Fruit fly (Drosophila melanogaster) whole organism, wandering third instar larva: ENCODE data around the gene Mkp.

Source experiments
- Abd-B ChIP-seq: fragments of >200 bp; optimal IDR thresholded peaks from 2 replicates; lab custom pipeline; 2017; ENCODE audit warnings: missing biosample characterization, missing genetic modification characterization
- CG32264 ChIP-seq: fragments of 200-800 bp; sonication (Bioruptor generic); optimal IDR thresholded peaks from 2 replicates; lab custom pipeline; 2016; ENCODE audit warnings: missing biosample characterization, missing genetic modification characterization
- CG9705 ChIP-seq: fragments of 200-800 bp; sonication (Bioruptor generic); optimal IDR thresholded peaks from 2 replicates; lab custom pipeline; 2018; ENCODE audit warnings: missing biosample characterization, mild to moderate bottlenecking, missing genetic modification characterization
- CrebA ChIP-seq: fragments of 200-800 bp; sonication (Bioruptor generic); optimal IDR thresholded peaks from 2 replicates; lab custom pipeline; 2016; ENCODE audit warnings: missing biosample characterization, mild to moderate bottlenecking, missing genetic modification characterization, borderline replicate concordance
- Dfd ChIP-seq: fragments of >200 bp; optimal IDR thresholded peaks from 2 replicates; lab custom pipeline; 2017; ENCODE audit warnings: missing biosample characterization, missing genetic modification characterization
- Dif ChIP-seq: fragments of 200-275, 200-300 bp; sonication (Bioruptor generic); optimal IDR thresholded peaks from 2 replicates; lab custom pipeline; 2018; ENCODE audit warnings: missing biosample characterization, missing genetic modification characterization; ENCODE audit not compliant: partially characterized antibody
- GATAd ChIP-seq: sonication (Bioruptor generic); optimal IDR thresholded peaks from 2 replicates; lab custom pipeline; 2016; ENCODE audit warnings: missing biosample characterization, missing genetic modification characterization
- HLH106 ChIP-seq: fragments of 200-800 bp; optimal IDR thresholded peaks from 3 replicates; lab custom pipeline; 2019; ENCODE audit warnings: missing biosample characterization, mild to moderate bottlenecking, missing genetic modification characterization, moderate library complexity
- Hnf4 ChIP-seq: fragments of 200-800 bp; sonication (Bioruptor generic); optimal IDR thresholded peaks from 2 replicates; lab custom pipeline; 2016; ENCODE audit warnings: missing biosample characterization, mild to moderate bottlenecking, missing genetic modification characterization
- Hr78 ChIP-seq: fragments of >200 bp; optimal IDR thresholded peaks from 2 replicates; lab custom pipeline; 2017; ENCODE audit warnings: missing biosample characterization, missing genetic modification characterization
- Hr83 ChIP-seq: fragments of 200-300 bp; sonication (Bioruptor generic); optimal IDR thresholded peaks from 2 replicates; lab custom pipeline; 2016; ENCODE audit warnings: missing biosample characterization, mild to moderate bottlenecking, missing genetic modification characterization, moderate library complexity; ENCODE audit not compliant: poor library complexity, severe bottlenecking
- Jra ChIP-seq: sonication (Bioruptor generic); optimal IDR thresholded peaks from 2 replicates; lab custom pipeline; 2016; ENCODE audit warnings: missing biosample characterization, missing genetic modification characterization
- Mio ChIP-seq: sonication (Bioruptor generic); optimal IDR thresholded peaks from 2 replicates; lab custom pipeline; 2016; ENCODE audit warnings: missing biosample characterization, missing genetic modification characterization
- Myc ChIP-seq: fragments of >200 bp; optimal IDR thresholded peaks from 2 replicates; lab custom pipeline; 2017
- N ChIP-seq: fragments of >200 bp; optimal IDR thresholded peaks from 2 replicates; lab custom pipeline; 2018; ENCODE audit warnings: missing biosample characterization, missing external identifiers, missing genetic modification characterization
- OdsH ChIP-seq: fragments of 200-800 bp; sonication (Bioruptor generic); optimal IDR thresholded peaks from 2 replicates; lab custom pipeline; 2016; ENCODE audit warnings: missing biosample characterization, mild to moderate bottlenecking, missing genetic modification characterization
- Rel ChIP-seq, 2 experiments: fragments of 200-800 bp; sonication (Bioruptor generic) in 1 of 2; optimal IDR thresholded peaks; 2 replicates in 1 of 2; 3 replicates in 1 of 2; lab custom pipeline; 2016 to 2019; ENCODE audit warnings: mild to moderate bottlenecking in 2 of 2, missing biosample characterization in 2 of 2, missing genetic modification characterization in 2 of 2, moderate library complexity in 1 of 2
- Sp1 ChIP-seq: fragments of 200-800 bp; sonication (Bioruptor generic); optimal IDR thresholded peaks from 3 replicates; lab custom pipeline; 2019; ENCODE audit warnings: missing biosample characterization, mild to moderate bottlenecking, missing genetic modification characterization, moderate library complexity
- Vsx2 ChIP-seq: fragments of 200-300, 225-300 bp; sonication (Bioruptor generic); optimal IDR thresholded peaks from 2 replicates; lab custom pipeline; 2018; ENCODE audit warnings: missing biosample characterization, missing genetic modification characterization; ENCODE audit not compliant: partially characterized antibody
- br ChIP-seq: fragments of 200-800 bp; sonication (Bioruptor generic); optimal IDR thresholded peaks from 2 replicates; lab custom pipeline; 2016; ENCODE audit warnings: missing biosample characterization, missing genetic modification characterization
- brk ChIP-seq: fragments of 200-800 bp; sonication (Bioruptor generic); optimal IDR thresholded peaks from 2 replicates; lab custom pipeline; 2016; ENCODE audit warnings: missing biosample characterization, mild to moderate bottlenecking, missing genetic modification characterization
- dl ChIP-seq, 2 experiments: fragments of 175-275, 200-275 bp in 1 of 2; fragments of 200-275 bp in 1 of 2; sonication (Bioruptor generic); optimal IDR thresholded peaks; lab custom pipeline; 2018; ENCODE audit warnings: mild to moderate bottlenecking in 2 of 2, missing biosample characterization in 2 of 2, missing genetic modification characterization in 2 of 2, moderate library complexity in 2 of 2; ENCODE audit not compliant: partially characterized antibody in 2 of 2, insufficient read depth in 1 of 2
- dmrt93B ChIP-seq: fragments of 200-800 bp; sonication (Bioruptor generic); optimal IDR thresholded peaks from 2 replicates; lab custom pipeline; 2018; ENCODE audit warnings: missing biosample characterization, mild to moderate bottlenecking, missing genetic modification characterization
- dsf ChIP-seq: sonication (Bioruptor generic); optimal IDR thresholded peaks from 2 replicates; lab custom pipeline; 2016; ENCODE audit warnings: missing biosample characterization, missing genetic modification characterization, borderline replicate concordance
- ey ChIP-seq: fragments of 200-800 bp; sonication (Bioruptor generic); optimal IDR thresholded peaks from 2 replicates; lab custom pipeline; 2016; ENCODE audit warnings: missing biosample characterization, missing genetic modification characterization
- foxo ChIP-seq, 2 experiments: fragments of 200-800 bp; sonication (Bioruptor generic); optimal IDR thresholded peaks; 2 replicates in 1 of 2; 3 replicates in 1 of 2; lab custom pipeline; 2016 to 2017; ENCODE audit warnings: missing biosample characterization in 2 of 2, missing genetic modification characterization in 2 of 2
- fru ChIP-seq: fragments of 200-800 bp; sonication (Bioruptor generic); optimal IDR thresholded peaks from 3 replicates; lab custom pipeline; 2016; ENCODE audit warnings: missing biosample characterization, mild to moderate bottlenecking, missing genetic modification characterization
- h ChIP-seq: fragments of 200-800 bp; sonication (Bioruptor generic); optimal IDR thresholded peaks from 3 replicates; lab custom pipeline; 2016; ENCODE audit warnings: missing biosample characterization, mild to moderate bottlenecking, missing genetic modification characterization
- jim ChIP-seq: fragments of 175-275, 200-325 bp; sonication (Bioruptor generic); optimal IDR thresholded peaks from 2 replicates; lab custom pipeline; 2016; ENCODE audit warnings: missing biosample characterization, mild to moderate bottlenecking, missing genetic modification characterization
- lola ChIP-seq: fragments of >200 bp; optimal IDR thresholded peaks from 2 replicates; lab custom pipeline; 2017; ENCODE audit warnings: missing biosample characterization, missing genetic modification characterization
- pan ChIP-seq: fragments of >200 bp; optimal IDR thresholded peaks from 2 replicates; lab custom pipeline; 2017
- psq ChIP-seq: fragments of 200-800 bp; sonication (Bioruptor generic); optimal IDR thresholded peaks from 3 replicates; lab custom pipeline; 2017; ENCODE audit warnings: missing biosample characterization, mild to moderate bottlenecking, missing genetic modification characterization, moderate library complexity
- rgr ChIP-seq: fragments of 200-800 bp; sonication (Bioruptor generic); optimal IDR thresholded peaks from 3 replicates; lab custom pipeline; 2016; ENCODE audit warnings: missing biosample characterization, mild to moderate bottlenecking, missing genetic modification characterization
- sage ChIP-seq: fragments of 200-800 bp; sonication (Bioruptor generic); optimal IDR thresholded peaks from 2 replicates; lab custom pipeline; 2016; ENCODE audit warnings: missing biosample characterization, mild to moderate bottlenecking, missing genetic modification characterization
- sv ChIP-seq: fragments of 200-800 bp; sonication (Bioruptor generic); optimal IDR thresholded peaks from 3 replicates; lab custom pipeline; 2016; ENCODE audit warnings: missing biosample characterization, missing genetic modification characterization
- tai ChIP-seq: sonication (Bioruptor generic); optimal IDR thresholded peaks from 2 replicates; lab custom pipeline; 2016; ENCODE audit warnings: missing biosample characterization, missing genetic modification characterization
- usp ChIP-seq: fragments of >200 bp; optimal IDR thresholded peaks from 2 replicates; lab custom pipeline; 2017; ENCODE audit warnings: missing biosample characterization, missing genetic modification characterization
- woc ChIP-seq: sonication (Bioruptor generic); optimal IDR thresholded peaks from 2 replicates; lab custom pipeline; 2016; ENCODE audit warnings: missing biosample characterization, mild to moderate bottlenecking, missing genetic modification characterization

Mkp gene

DNA sequence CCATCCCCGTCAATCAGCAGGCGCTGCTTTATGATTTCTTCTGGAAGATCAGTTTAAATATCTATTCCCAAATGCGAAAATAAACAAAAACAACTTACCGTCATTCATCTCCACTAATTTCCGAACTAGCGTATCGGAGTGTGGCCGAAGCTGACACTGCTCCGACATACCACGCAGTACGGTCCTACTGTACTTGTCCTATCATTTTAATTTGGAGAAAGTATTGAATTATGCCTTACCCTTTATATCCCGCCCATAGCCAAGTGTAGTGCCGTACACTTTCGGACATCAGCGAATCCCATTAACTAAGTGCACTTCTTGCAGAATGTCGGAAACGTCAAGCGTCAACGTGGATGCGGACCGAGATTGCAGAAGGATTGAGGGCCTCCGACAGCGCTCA lies 28.2 kb upstream of the Mkp start, which contains the start of the genes thoc7 and Dis3l2:
Gene thoc7, minus strand, starts transcription at position 168 of the 400 bp plus-strand sequence.
Gene Dis3l2, plus strand, starts transcription at position 190 of the 400 bp plus-strand sequence.
- TF ChIP-seq GATAd (GFP tag; lab: Kevin White, UChicago), result no peak

DNA sequence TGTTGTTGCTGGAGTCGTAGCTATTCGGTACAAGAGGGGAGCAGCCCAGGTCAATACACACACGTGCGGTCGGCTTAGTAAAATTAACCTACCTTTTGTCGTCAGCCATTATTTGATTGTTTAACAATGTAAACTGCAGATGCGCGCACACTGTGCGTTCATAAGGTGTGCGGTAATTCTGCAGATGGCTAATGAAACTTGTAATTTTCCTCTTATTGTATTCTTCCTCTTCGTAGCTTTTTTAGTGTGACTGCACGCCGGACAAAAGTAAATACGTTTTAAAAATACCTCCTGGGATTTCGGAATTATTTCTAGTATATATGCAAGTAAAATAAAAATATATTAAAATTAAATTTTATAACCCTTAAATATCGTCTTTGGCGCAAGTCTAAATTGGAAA lies 26.9 kb upstream of the Mkp start, which contains the start of gene Prp4k:
Gene Prp4k, minus strand, starts transcription at position 258 of the 400 bp plus-strand sequence.
- no peak for TF ChIP-seq Myc (lab: Kevin White, UChicago)
- no peak for TF ChIP-seq brk (GFP tag; lab: Kevin White, UChicago)
- peak; percentile 21 for TF ChIP-seq psq (GFP tag; lab: Kevin White, UChicago)
- no peak for TF ChIP-seq usp (GFP tag; lab: Kevin White, UChicago)
- no peak for TF ChIP-seq ey (GFP tag; lab: Kevin White, UChicago)
- no peak for TF ChIP-seq rgr
- no peak for TF ChIP-seq dmrt93B (GFP tag; lab: Kevin White, UChicago)
- TF ChIP-seq OdsH (GFP tag; lab: Kevin White, UChicago), result no peak
- no peak for TF ChIP-seq br (GFP tag; lab: Kevin White, UChicago)
- TF ChIP-seq HLH106 (tag; lab: Kevin White, UChicago), result no peak
- no peak for TF ChIP-seq Sp1 (GFP tag; lab: Kevin White, UChicago)
- no peak for TF ChIP-seq sv
- no peak for TF ChIP-seq GATAd (GFP tag; lab: Kevin White, UChicago)
- no peak for TF ChIP-seq Rel (GFP tag; optimal IDR thresholded peaks at IDR 0.05; lab: Kevin White, UChicago)
- peak; percentile 30 for TF ChIP-seq Rel (tag; optimal IDR thresholded peaks at IDR 0.05; lab: Kevin White, UChicago)

DNA sequence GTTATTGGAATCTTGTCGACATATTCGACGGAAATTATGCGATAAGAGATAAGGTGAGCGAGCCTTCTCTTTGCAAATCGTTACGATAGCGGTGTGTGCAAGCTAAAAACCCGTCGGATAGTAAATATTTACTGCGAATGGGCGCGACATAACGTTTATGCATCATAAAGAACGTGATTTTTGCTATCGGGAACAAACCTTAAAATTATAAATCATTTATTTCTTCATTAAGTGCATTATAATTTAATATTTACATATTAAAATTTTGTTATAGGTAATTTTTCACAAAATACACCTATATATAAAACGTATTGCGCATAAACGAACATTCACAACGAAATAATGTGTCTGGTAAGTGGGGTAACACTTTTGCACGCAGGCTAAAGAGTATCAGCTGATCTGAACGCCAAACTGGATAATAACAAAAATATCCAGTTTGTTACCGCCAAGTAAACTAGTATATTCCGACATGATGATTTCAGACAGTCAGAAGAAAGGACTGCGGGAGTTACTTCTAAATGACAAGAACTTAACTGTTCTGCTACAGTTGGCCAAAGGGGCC lies 21.5 kb upstream of the Mkp start, which contains the start of the genes Gk1 and CG13876:
Gene Gk1, minus strand, starts transcription at position 122 of the 562 bp plus-strand sequence.
Gene CG13876, plus strand, starts transcription at position 412 of the 562 bp plus-strand sequence.
- TF ChIP-seq sage (no peak), Jra (GFP tag; lab: Kevin White, UChicago) (peak; percentile 77), jim (GFP tag; lab: Kevin White, UChicago) (no peak), Sp1 (GFP tag; lab: Kevin White, UChicago) (peak; percentile 98), Rel (GFP tag; optimal IDR thresholded peaks at IDR 0.05; lab: Kevin White, UChicago) (peak; percentile 76), Rel (tag; optimal IDR thresholded peaks at IDR 0.05; lab: Kevin White, UChicago) (peak; percentile 90), tai (GFP tag; lab: Kevin White, UChicago) (no peak), Mio (no peak), usp (GFP tag; lab: Kevin White, UChicago) (no peak), CrebA (GFP tag; lab: Kevin White, UChicago) (no peak), br (GFP tag; lab: Kevin White, UChicago) (no peak), fru (GFP tag; lab: Kevin White, UChicago) (peak; percentile 95), CG32264 (GFP tag; lab: Kevin White, UChicago) (peak; percentile 52), N (GFP tag; lab: Kevin White, UChicago) (no peak), GATAd (GFP tag; lab: Kevin White, UChicago) (no peak), dmrt93B (GFP tag; lab: Kevin White, UChicago) (no peak), dsf (GFP tag; lab: Kevin White, UChicago) (peak; percentile 51), sv (peak; percentile 73), Myc (lab: Kevin White, UChicago) (peak; percentile 6), Hr78 (GFP tag; lab: Kevin White, UChicago) (no peak), brk (GFP tag; lab: Kevin White, UChicago) (no peak), h (GFP tag; lab: Kevin White, UChicago) (peak; percentile 94), OdsH (GFP tag; lab: Kevin White, UChicago) (peak; percentile 96), Dif (GFP tag; lab: Kevin White, UChicago) (no peak), psq (GFP tag; lab: Kevin White, UChicago) (peak; percentile 91), foxo (GFP tag; optimal IDR thresholded peaks at IDR 0.05; lab: Kevin White, UChicago) (peak in 1 of 2 experiments; percentile 97), pan (lab: Kevin White, UChicago) (no peak), lola (GFP tag; lab: Kevin White, UChicago) (no peak), rgr (peak; percentile 97), woc (GFP tag; lab: Kevin White, UChicago) (no peak), ey (GFP tag; lab: Kevin White, UChicago) (peak; percentile 84), Dfd (no peak), Vsx2 (no peak), Hr83 (GFP tag; lab: Kevin White, UChicago) (peak; percentile 21), CG9705 (GFP tag; lab: Kevin White, UChicago) (peak; percentile 94), HLH106 (tag; lab: Kevin White, UChicago) (peak; percentile 98), dl (GFP tag; optimal IDR thresholded peaks at IDR 0.05; lab: Kevin White, UChicago; ENCODE audit: insufficient read depth in 1 of 2, partially characterized antibody in 2 of 2) (no peak), Hnf4 (GFP tag; lab: Kevin White, UChicago) (peak; percentile 81), Abd-B (GFP tag; lab: Kevin White, UChicago) (no peak)
- TF ChIP-seq, all 38 proteins: peak for 18
